Worm (Caenorhabditis elegans) whole organism, late embryonic: ENCODE data around the gene Y45F10B.59.
"Not testable (repeated sequence)": the region's sequence is repeated elsewhere in the genome, so short reads cannot be mapped to it uniquely, and the experiment has no call there.

ENCODE experiments used
- C08G9.2 ChIP-seq: sonication (generic microtip); optimal IDR thresholded peaks from 2 replicates; lab custom pipeline; 2016; ENCODE audit warnings: mild to moderate bottlenecking, missing genetic modification characterization, moderate library complexity, missing compliant biosample characterization
- ceh-6 ChIP-seq: fragments of 200-800 bp; sonication (Bioruptor generic); optimal IDR thresholded peaks from 2 replicates; lab custom pipeline; 2018; ENCODE audit warnings: mild to moderate bottlenecking, missing genetic modification characterization, missing compliant biosample characterization
- dve-1 ChIP-seq: sonication (generic microtip); optimal IDR thresholded peaks from 2 replicates; lab custom pipeline; 2017; ENCODE audit warnings: antibody characterized with exemption, mild to moderate bottlenecking, missing genetic modification characterization, missing compliant biosample characterization
- hlh-8 ChIP-seq: sonication (generic microtip); optimal IDR thresholded peaks from 2 replicates; lab custom pipeline; 2016; ENCODE audit warnings: missing genotype, missing genetic modification characterization, missing compliant biosample characterization
- mec-3 ChIP-seq: sonication (generic microtip); optimal IDR thresholded peaks from 2 replicates; lab custom pipeline; 2016; ENCODE audit warnings: borderline replicate concordance, missing genetic modification characterization, missing compliant biosample characterization
- odd-2 ChIP-seq: sonication (generic microtip); optimal IDR thresholded peaks from 2 replicates; lab custom pipeline; 2017; ENCODE audit warnings: antibody characterized with exemption, mild to moderate bottlenecking, missing genetic modification characterization, missing compliant biosample characterization
- pat-9 ChIP-seq: fragments of 200-800 bp; sonication (Bioruptor generic); optimal IDR thresholded peaks from 2 replicates; lab custom pipeline; 2018; ENCODE audit warnings: mild to moderate bottlenecking, missing genetic modification characterization, moderate library complexity, missing compliant biosample characterization
- pha-2 ChIP-seq: sonication (generic microtip); optimal IDR thresholded peaks from 2 replicates; lab custom pipeline; 2017; ENCODE audit warnings: mild to moderate bottlenecking, missing genetic modification characterization, missing compliant biosample characterization
- pqm-1 ChIP-seq: sonication (generic microtip); optimal IDR thresholded peaks from 2 replicates; lab custom pipeline; 2016; ENCODE audit warnings: missing genetic modification characterization, missing compliant biosample characterization
- pros-1 ChIP-seq: fragments of 150-350 bp; optimal IDR thresholded peaks from 2 replicates; lab custom pipeline; 2014; ENCODE audit warnings: missing biosample characterization, missing genetic modification reagents, missing genetic modification characterization
- sox-4 ChIP-seq: sonication (generic microtip); optimal IDR thresholded peaks from 2 replicates; lab custom pipeline; 2017; ENCODE audit warnings: mild to moderate bottlenecking, missing genetic modification characterization, inconsistent platforms, missing compliant biosample characterization
- unc-3 ChIP-seq, 2 experiments: fragments of 200-800 bp in 1 of 2; sonication (Bioruptor generic) in 1 of 2; sonication (generic microtip) in 1 of 2; conservative IDR thresholded peaks in 1 of 2; optimal IDR thresholded peaks in 1 of 2; 2 replicates each; pipeline versions ENCODE4 v1.3.6 to Lab custom; 2016 to 2022; ENCODE audit warnings: missing compliant biosample characterization in 2 of 2, missing genetic modification characterization in 2 of 2, missing genetic modification reagents in 1 of 2
- unc-55 ChIP-seq: sonication (generic microtip); optimal IDR thresholded peaks from 2 replicates; lab custom pipeline; 2017; ENCODE audit warnings: missing biosample characterization, missing genetic modification reagents, missing genetic modification characterization
- unc-86 ChIP-seq: sonication (generic microtip); optimal IDR thresholded peaks from 2 replicates; lab custom pipeline; 2016; ENCODE audit warnings: missing genetic modification characterization, missing compliant biosample characterization
- ztf-16 ChIP-seq: sonication (generic microtip); optimal IDR thresholded peaks from 2 replicates; lab custom pipeline; 2017; ENCODE audit warnings: missing genetic modification characterization, missing compliant biosample characterization

Y45F10B.59 gene

ce11 chrIV:13650238-13650637 lies 47.8 kb downstream of the Y45F10B.59 start, which contains the start of gene C08F11.17:
TSS of gene C08F11.17 (minus strand) at chrIV:13650338.
- TF ChIP-seq pat-9 (tag; lab: Kevin White, UChicago) (no peak), C08G9.2 (tag; lab: Kevin White, UChicago) (no peak), odd-2 (tag; lab: Kevin White, UChicago) (no peak), ztf-16 (tag; lab: Kevin White, UChicago) (no peak), pha-2 (tag; lab: Kevin White, UChicago) (no peak), ceh-6 (GFP tag; lab: Kevin White, UChicago) (no peak), dve-1 (tag; lab: Kevin White, UChicago) (no peak), unc-55 (GFP tag; lab: Kevin White, UChicago) (no peak), pqm-1 (tag; lab: Kevin White, UChicago) (no peak), unc-86 (no peak)

DNA sequence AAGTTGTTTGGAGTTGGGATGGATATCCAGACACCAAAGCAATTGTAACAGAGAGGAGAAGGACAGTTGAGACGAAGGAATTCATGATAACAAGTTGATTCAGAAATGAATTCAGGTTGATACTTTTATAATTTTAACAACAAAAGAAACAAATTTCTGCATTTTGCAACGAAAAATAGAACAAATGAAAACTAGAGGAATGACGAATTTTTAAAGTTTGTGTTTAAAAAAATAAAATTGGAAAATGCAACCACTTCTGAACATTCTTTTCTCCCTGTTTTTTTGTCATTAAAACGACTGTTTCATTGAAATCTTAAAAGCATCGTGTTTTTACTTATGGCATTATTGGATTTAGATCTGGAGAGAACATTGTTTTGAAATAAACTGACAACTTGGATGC lies 49.0 kb downstream of the Y45F10B.59 start, which contains the start of gene C08F11.12:
TSS of gene C08F11.12 (minus strand) at position 101 of the 400 bp plus-strand sequence.
- not testable (repeated sequence) for TF ChIP-seq pros-1 (tag; lab: Kevin White, UChicago); sox-4; pha-2 (tag; lab: Kevin White, UChicago)

DNA sequence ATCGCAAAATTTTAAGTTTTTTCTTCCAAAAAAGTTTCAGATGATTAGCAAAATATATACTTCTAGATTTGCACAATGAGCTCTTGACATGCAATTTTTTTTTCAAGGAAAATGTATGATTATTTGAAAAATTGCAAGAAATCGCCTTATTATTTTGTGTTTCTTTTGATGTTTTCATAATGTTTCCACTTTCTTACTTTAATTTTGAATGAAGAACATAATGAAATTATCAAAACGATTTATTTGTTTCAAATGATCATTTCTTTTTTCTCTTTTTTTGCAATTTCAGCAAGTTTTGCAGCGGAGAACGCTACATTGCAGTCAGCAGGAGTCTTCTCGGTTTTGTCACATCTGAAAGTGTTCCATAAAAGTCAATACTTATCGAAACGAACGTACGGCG lies 49.6 kb downstream of the Y45F10B.59 start, which contains the start of gene Y45F10C.6:
TSS of gene Y45F10C.6 (plus strand) at position 301 of the 400 bp plus-strand sequence.
- not testable (repeated sequence) for TF ChIP-seq unc-3 (GFP tag; conservative IDR thresholded peaks at IDR 0.05; lab: Robert Waterston, UW); unc-3 (tag; optimal IDR thresholded peaks at IDR 0.05; lab: Kevin White, UChicago); mec-3 (tag; lab: Kevin White, UChicago); hlh-8 (tag; lab: Kevin White, UChicago)
